Fruit fly (Drosophila melanogaster) whole organism, embryonic: Measurements from ENCODE around the gene Dhdds.

Experiments
- Adf1 ChIP-seq: fragments of 200-800 bp; sonication (Bioruptor generic); IDR thresholded peaks from 2 replicates; pipeline ENCODE4 v1.3.6; 2022; ENCODE audit warnings: missing biosample characterization, missing genetic modification characterization
- BtbVII ChIP-seq: fragments of 200-800 bp; sonication (Bioruptor generic); optimal IDR thresholded peaks from 3 replicates; lab custom pipeline; 2017; ENCODE audit warnings: missing biosample characterization, mild to moderate bottlenecking, missing genetic modification characterization
- CG1024 ChIP-seq: fragments of 200-800 bp; sonication (Bioruptor generic); IDR thresholded peaks from 2 replicates; pipeline ENCODE4 v1.3.6; 2022; ENCODE audit warnings: missing biosample characterization, missing genetic modification characterization
- CG13287 ChIP-seq: fragments of 200-800 bp; sonication (Bioruptor generic); IDR thresholded peaks from 2 replicates; pipeline ENCODE4 v1.3.6; 2022; ENCODE audit warnings: missing biosample characterization, missing genetic modification characterization; ENCODE audit not compliant: partially characterized antibody
- CG1529 ChIP-seq: fragments of 200-800 bp; sonication (Bioruptor generic); optimal IDR thresholded peaks from 3 replicates; lab custom pipeline; 2018; ENCODE audit warnings: missing biosample characterization, missing genetic modification characterization
- CG17328 ChIP-seq: fragments of 200-800 bp; sonication (Bioruptor generic); IDR thresholded peaks from 2 replicates; pipeline ENCODE4 v1.3.6; 2022; ENCODE audit warnings: missing biosample characterization, missing genetic modification characterization
- CG17829 ChIP-seq: fragments of 200-800 bp; optimal IDR thresholded peaks from 2 replicates; lab custom pipeline; 2019; ENCODE audit warnings: missing biosample characterization, mild to moderate bottlenecking, missing genetic modification characterization, moderate library complexity
- CG1832 ChIP-seq: fragments of 200-800 bp; sonication (Bioruptor generic); optimal IDR thresholded peaks from 2 replicates; lab custom pipeline; 2017; ENCODE audit warnings: missing biosample characterization, mild to moderate bottlenecking, missing genetic modification characterization, inconsistent platforms
- CG18619 ChIP-seq: fragments of 200-800 bp; sonication (Bioruptor generic); optimal IDR thresholded peaks from 3 replicates; lab custom pipeline; 2017; ENCODE audit warnings: missing biosample characterization, mild to moderate bottlenecking, missing genetic modification characterization
- CG34422 ChIP-seq: fragments of 200-800 bp; sonication (Bioruptor generic); IDR thresholded peaks from 3 replicates; pipeline ENCODE4 v1.3.6; 2022; ENCODE audit warnings: missing biosample characterization, missing genetic modification characterization
- CG7372 ChIP-seq: fragments of 200-800 bp; sonication (Bioruptor generic); IDR thresholded peaks from 2 replicates; pipeline ENCODE4 v1.3.6; 2022; ENCODE audit warnings: missing biosample characterization, missing genetic modification characterization
- CG7928 ChIP-seq: fragments of 200-800 bp; sonication (Bioruptor generic); optimal IDR thresholded peaks from 2 replicates; lab custom pipeline; 2017; ENCODE audit warnings: missing biosample characterization, mild to moderate bottlenecking, missing genetic modification characterization
- CG8089 ChIP-seq: fragments of 200-800 bp; sonication (Bioruptor generic); optimal IDR thresholded peaks from 3 replicates; lab custom pipeline; 2016; ENCODE audit warnings: missing biosample characterization, missing genetic modification characterization
- Chrac-16 ChIP-seq: fragments of 200-800 bp; sonication (Bioruptor generic); optimal IDR thresholded peaks from 3 replicates; lab custom pipeline; 2016; ENCODE audit warnings: missing biosample characterization, missing genetic modification characterization
- Deaf1 ChIP-seq: fragments of 200-800 bp; optimal IDR thresholded peaks from 3 replicates; lab custom pipeline; 2019; ENCODE audit warnings: missing biosample characterization, mild to moderate bottlenecking, missing genetic modification characterization, moderate library complexity
- Dip2 ChIP-seq: fragments of 200-800 bp; sonication (Bioruptor generic); IDR thresholded peaks from 2 replicates; pipeline ENCODE4 v1.3.6; 2022; ENCODE audit warnings: missing biosample characterization, missing genetic modification characterization
- Drgx ChIP-seq: fragments of 200-800 bp; sonication (Bioruptor generic); IDR thresholded peaks from 2 replicates; pipeline ENCODE4 v1.3.6; 2022; ENCODE audit warnings: missing biosample characterization, missing genetic modification characterization
- Ets65A ChIP-seq: fragments of 200-800 bp; sonication (Bioruptor generic); peaks from one replicate; lab custom pipeline; 2016; ENCODE audit warnings: missing biosample characterization, missing genetic modification characterization
- Med ChIP-seq: fragments of 200-800 bp; sonication (Bioruptor generic); peaks from one replicate; lab custom pipeline; 2016; ENCODE audit warnings: missing biosample characterization, missing genetic modification characterization, mild to moderate bottlenecking, inconsistent platforms, moderate library complexity
- NfI ChIP-seq: fragments of 200-800 bp; sonication (Bioruptor generic); optimal IDR thresholded peaks from 3 replicates; lab custom pipeline; 2018; ENCODE audit warnings: missing biosample characterization, mild to moderate bottlenecking, missing genetic modification characterization, moderate library complexity
- Pdp1 ChIP-seq, 2 experiments: fragments of 200-800 bp; sonication (Bioruptor generic); optimal IDR thresholded peaks; 3 replicates each; lab custom pipeline; 2016; ENCODE audit warnings: missing biosample characterization in 2 of 2, missing genetic modification characterization in 2 of 2, mild to moderate bottlenecking in 1 of 2, moderate library complexity in 1 of 2
- Rfx ChIP-seq: fragments of 200-800 bp; sonication (Bioruptor generic); IDR thresholded peaks from 2 replicates; pipeline ENCODE4 v1.3.6; 2022; ENCODE audit warnings: missing biosample characterization, missing genetic modification characterization
- Sox100B ChIP-seq: fragments of 200-800 bp; sonication (Bioruptor generic); optimal IDR thresholded peaks from 3 replicates; lab custom pipeline; 2018; ENCODE audit warnings: missing biosample characterization, mild to moderate bottlenecking, missing genetic modification characterization
- Trl ChIP-seq, 3 experiments: fragments of >200 bp in 2 of 3; fragments of 200-800 bp in 1 of 3; sonication (Bioruptor generic) in 1 of 3; optimal IDR thresholded peaks; 2 replicates in 1 of 3; 3 replicates in 2 of 3; lab custom pipeline; 2016 to 2017; ENCODE audit warnings: missing biosample characterization in 1 of 3, missing genetic modification characterization in 1 of 3
- ac ChIP-seq: fragments of 200-800 bp; sonication (Bioruptor generic); optimal IDR thresholded peaks from 3 replicates; lab custom pipeline; 2017; ENCODE audit warnings: missing biosample characterization, mild to moderate bottlenecking, missing genetic modification characterization
- amos ChIP-seq: fragments of 200-800 bp; sonication (Bioruptor generic); IDR thresholded peaks from 2 replicates; pipeline ENCODE4 v1.3.6; 2022; ENCODE audit warnings: missing biosample characterization, missing genetic modification characterization; ENCODE audit not compliant: partially characterized antibody
- ap ChIP-seq: fragments of 200-800 bp; sonication (Bioruptor generic); IDR thresholded peaks from 2 replicates; pipeline ENCODE4 v1.3.6; 2022; ENCODE audit warnings: missing biosample characterization, missing genetic modification characterization
- bab2 ChIP-seq: fragments of 200-800 bp; sonication (Bioruptor generic); optimal IDR thresholded peaks from 2 replicates; lab custom pipeline; 2016; ENCODE audit warnings: missing biosample characterization, missing genetic modification characterization
- bbx ChIP-seq: fragments of 200-800 bp; sonication (Bioruptor generic); IDR thresholded peaks from 2 replicates; pipeline ENCODE4 v1.3.6; 2022; ENCODE audit warnings: missing biosample characterization, missing genetic modification characterization; ENCODE audit not compliant: partially characterized antibody
- croc ChIP-seq: fragments of 200-800 bp; sonication (Bioruptor generic); conservative IDR thresholded peaks from 3 replicates; pipeline ENCODE4 v1.3.6; 2022; ENCODE audit warnings: missing biosample characterization, missing genetic modification characterization
- gce ChIP-seq: fragments of 200-800 bp; sonication (Bioruptor generic); IDR thresholded peaks from 3 replicates; pipeline ENCODE4 v1.3.6; 2022; ENCODE audit warnings: missing biosample characterization, missing genetic modification characterization
- grn ChIP-seq: fragments of 200-800 bp; sonication (Bioruptor generic); optimal IDR thresholded peaks from 3 replicates; lab custom pipeline; 2017; ENCODE audit warnings: missing biosample characterization, missing genetic modification characterization
- kah ChIP-seq: fragments of 200-800 bp; sonication (Bioruptor generic); optimal IDR thresholded peaks from 2 replicates; lab custom pipeline; 2018; ENCODE audit warnings: missing biosample characterization, mild to moderate bottlenecking, missing genetic modification characterization
- kni ChIP-seq: fragments of 200-800 bp; sonication (Bioruptor generic); optimal IDR thresholded peaks from 3 replicates; lab custom pipeline; 2017; ENCODE audit warnings: mild to moderate bottlenecking, missing biosample characterization, missing genetic modification reagents, missing genetic modification characterization
- lov ChIP-seq, 2 experiments: fragments of 200-800 bp in 1 of 2; fragments of >200 bp in 1 of 2; sonication (Bioruptor generic) in 1 of 2; IDR thresholded peaks in 1 of 2; optimal IDR thresholded peaks in 1 of 2; 2 replicates in 1 of 2; 3 replicates in 1 of 2; pipeline versions ENCODE4 v1.3.6 to Lab custom; 2017 to 2022; ENCODE audit warnings: missing biosample characterization in 1 of 2, missing genetic modification characterization in 1 of 2
- nom ChIP-seq: fragments of 200-800 bp; sonication (Bioruptor generic); optimal IDR thresholded peaks from 2 replicates; lab custom pipeline; 2017; ENCODE audit warnings: missing biosample characterization, missing genetic modification characterization, mild to moderate bottlenecking, moderate library complexity, missing genetic modification reagents
- oc ChIP-seq: fragments of 200-800 bp; sonication (Bioruptor generic); optimal IDR thresholded peaks from 2 replicates; lab custom pipeline; 2018; ENCODE audit warnings: missing biosample characterization, mild to moderate bottlenecking, missing genetic modification characterization, moderate library complexity
- peb ChIP-seq: fragments of 200-800 bp; sonication (Bioruptor generic); IDR thresholded peaks from 2 replicates; pipeline ENCODE4 v1.3.6; 2022; ENCODE audit warnings: missing biosample characterization, missing genetic modification characterization
- pita ChIP-seq: fragments of 200-800 bp; sonication (Bioruptor generic); optimal IDR thresholded peaks from 2 replicates; lab custom pipeline; 2017; ENCODE audit warnings: missing biosample characterization, mild to moderate bottlenecking, missing genetic modification characterization
- ranshi ChIP-seq: fragments of 200-800 bp; sonication (Bioruptor generic); IDR thresholded peaks from 2 replicates; pipeline ENCODE4 v1.3.6; 2022; ENCODE audit warnings: missing biosample characterization, missing genetic modification characterization
- ro ChIP-seq: fragments of 200-800 bp; sonication (Bioruptor generic); IDR thresholded peaks from 2 replicates; pipeline ENCODE4 v1.3.6; 2022; ENCODE audit warnings: missing biosample characterization, missing genetic modification characterization
- sqz ChIP-seq: fragments of 200-800 bp; sonication (Bioruptor generic); optimal IDR thresholded peaks from 3 replicates; lab custom pipeline; 2018; ENCODE audit warnings: missing biosample characterization, mild to moderate bottlenecking, missing genetic modification characterization
- stwl ChIP-seq: fragments of 200-800 bp; sonication (Bioruptor generic); optimal IDR thresholded peaks from 3 replicates; lab custom pipeline; 2018; ENCODE audit warnings: missing biosample characterization, mild to moderate bottlenecking, missing genetic modification characterization, moderate library complexity
- tio ChIP-seq: fragments of 200-800 bp; sonication (Bioruptor generic); optimal IDR thresholded peaks from 2 replicates; lab custom pipeline; 2017; ENCODE audit warnings: missing biosample characterization, missing genetic modification characterization, inconsistent platforms
- toy ChIP-seq: fragments of 200-800 bp; sonication (Bioruptor generic); IDR thresholded peaks from 2 replicates; pipeline ENCODE4 v1.3.6; 2022; ENCODE audit warnings: missing biosample characterization, missing genetic modification characterization
- zen2 ChIP-seq: fragments of 200-800 bp; sonication (Bioruptor generic); IDR thresholded peaks from 3 replicates; pipeline ENCODE4 v1.3.6; 2022; ENCODE audit warnings: missing biosample characterization, missing genetic modification characterization; ENCODE audit not compliant: partially characterized antibody

Gene Dhdds

DNA sequence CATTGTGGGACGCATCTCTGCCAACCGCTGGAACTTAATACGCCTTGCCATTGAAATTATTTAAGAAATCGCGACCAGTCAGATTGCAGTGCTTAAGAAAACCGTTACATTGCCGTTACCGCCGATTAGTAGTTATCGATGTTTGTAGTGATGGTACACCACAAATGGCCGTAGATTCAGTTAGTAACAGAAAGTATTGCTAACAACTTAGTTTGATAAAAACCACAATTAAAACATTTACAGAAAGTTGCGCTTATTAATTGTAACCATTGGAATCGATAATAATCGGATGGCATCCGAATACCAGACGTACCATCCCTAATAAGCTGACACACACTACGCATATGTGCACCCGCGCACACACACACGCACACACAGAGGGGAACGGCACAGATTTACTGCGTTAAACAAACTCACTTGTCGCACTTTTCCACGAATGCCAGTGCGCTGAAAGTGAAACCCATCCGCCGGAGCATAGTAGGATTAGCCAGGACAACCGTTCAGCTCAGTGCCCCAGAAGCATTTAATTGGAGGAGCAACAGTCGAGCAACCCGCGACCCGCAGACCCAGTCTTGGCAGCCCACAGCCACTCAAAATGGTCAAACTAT, 13.0 kb downstream of the Dhdds start, which contains the start of the genes hdm and Ykt6 (continued):
- TF ChIP-seq Pdp1 (GFP tag; optimal IDR thresholded peaks at IDR 0.05; lab: Kevin White, UChicago): peak; percentile 78 to 80
- TF ChIP-seq Deaf1: peak; percentile 60
- no peak for TF ChIP-seq ac (GFP tag; lab: Kevin White, UChicago)
- no peak for TF ChIP-seq Dip2 (GFP tag; lab: Robert Waterston, UW)
- no peak for TF ChIP-seq oc (tag; lab: Kevin White, UChicago)
- peak; percentile 7 for TF ChIP-seq nom (GFP tag; lab: Kevin White, UChicago)
- TF ChIP-seq lov (optimal IDR thresholded peaks at IDR 0.05; lab: Kevin White, UChicago): no peak
- TF ChIP-seq lov (GFP tag; IDR thresholded peaks at IDR 0.05; lab: Robert Waterston, UW): peak; percentile 69; the same call in 1 of the 3 replicates
- peak; percentile 82 for TF ChIP-seq ranshi (GFP tag; lab: Robert Waterston, UW)
- no peak for TF ChIP-seq tio (GFP tag; lab: Kevin White, UChicago)
- TF ChIP-seq CG17328: peak; percentile 80
- peak; percentile 60 for TF ChIP-seq Adf1
- peak; percentile 75 for TF ChIP-seq ap
- peak; percentile 46; the same call in 2 of the 3 replicates for TF ChIP-seq croc (GFP tag; lab: Robert Waterston, UW)
- peak; percentile 85 for TF ChIP-seq bab2 (GFP tag; lab: Kevin White, UChicago)
- TF ChIP-seq CG13287 (GFP tag; lab: Robert Waterston, UW): peak; percentile 98
- TF ChIP-seq Med (GFP tag; lab: Kevin White, UChicago): peak; percentile 97
- TF ChIP-seq toy (GFP tag; lab: Robert Waterston, UW): no peak
- peak; percentile 63 for TF ChIP-seq NfI (GFP tag; lab: Kevin White, UChicago)
- peak; percentile 42 for TF ChIP-seq stwl (tag; lab: Kevin White, UChicago)
- no peak for TF ChIP-seq pita (GFP tag; lab: Kevin White, UChicago)
- peak; percentile 88 for TF ChIP-seq Rfx (GFP tag; lab: Robert Waterston, UW)
- TF ChIP-seq peb (GFP tag; lab: Robert Waterston, UW): peak; percentile 73
- TF ChIP-seq CG7372: peak; percentile 79
- no peak for TF ChIP-seq Trl (optimal IDR thresholded peaks at IDR 0.05; lab: Kevin White, UChicago)
- peak; percentile 84 for TF ChIP-seq Trl (GFP tag; optimal IDR thresholded peaks at IDR 0.05; lab: Kevin White, UChicago)
- TF ChIP-seq CG17829 (tag; lab: Kevin White, UChicago): peak; percentile 78
- peak; percentile 51 for TF ChIP-seq CG7928 (GFP tag; lab: Kevin White, UChicago)
- TF ChIP-seq Sox100B (GFP tag; lab: Kevin White, UChicago): no peak
- no peak for TF ChIP-seq CG1832 (GFP tag; lab: Kevin White, UChicago)
- TF ChIP-seq CG8089: peak; percentile 41
- TF ChIP-seq zen2: peak; percentile 87; the same call in 2 of the 3 replicates
- peak; percentile 86 for TF ChIP-seq CG34422 (GFP tag; lab: Robert Waterston, UW)
- TF ChIP-seq ro (GFP tag; lab: Robert Waterston, UW): 0 out of 2 replicates have a peak, but pooled peaks have one; percentile 44
- TF ChIP-seq CG18619 (GFP tag; lab: Kevin White, UChicago): peak; percentile 51
- peak; percentile 56 for TF ChIP-seq CG1024 (GFP tag; lab: Robert Waterston, UW)
- peak; percentile 51 for TF ChIP-seq CG1529 (GFP tag; lab: Kevin White, UChicago)
- TF ChIP-seq grn: no peak
- no peak for TF ChIP-seq kah
- TF ChIP-seq BtbVII: peak; percentile 9
- TF ChIP-seq Ets65A (GFP tag; lab: Kevin White, UChicago): peak; percentile 98
- peak; percentile 70 for TF ChIP-seq Drgx (GFP tag; lab: Robert Waterston, UW)
- TF ChIP-seq gce: no peak
- peak; percentile 74 for TF ChIP-seq Chrac-16 (GFP tag; lab: Kevin White, UChicago)
- TF ChIP-seq bbx (GFP tag; lab: Robert Waterston, UW): peak; percentile 91
- no peak for TF ChIP-seq kni (GFP tag; lab: Kevin White, UChicago)
- TF ChIP-seq sqz: no peak
- TF ChIP-seq amos (GFP tag; lab: Robert Waterston, UW): peak; percentile 93
